Worm (Caenorhabditis elegans): ENCODE data around the gene F01F1.15.

DNA sequence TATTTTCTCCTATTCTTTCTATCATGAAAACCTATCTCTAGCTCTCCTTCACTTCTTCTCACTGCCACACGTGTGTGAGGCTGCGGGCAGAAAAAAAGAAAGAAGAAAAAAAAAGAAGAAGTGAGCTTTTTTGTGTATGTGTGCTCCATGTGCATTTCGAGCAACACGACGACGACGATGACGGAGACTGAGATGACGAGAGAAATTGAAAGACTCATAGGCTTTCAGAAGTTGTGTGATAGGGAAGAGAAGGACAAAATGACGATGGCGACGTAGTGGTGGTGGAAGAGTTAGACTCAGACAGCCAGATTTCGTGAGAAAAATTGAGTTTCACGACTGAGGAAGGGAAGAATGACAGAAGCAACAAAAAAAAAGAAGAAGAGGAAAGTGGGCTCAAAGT, 23.8 kb downstream of the F01F1.15 start:
- TF ChIP-seq unc-39 (tag; optimal IDR thresholded peaks at IDR 0.05), result no peak
- peak in 1 of 2 experiments; percentile 91 for TF ChIP-seq unc-62 (GFP tag; optimal IDR thresholded peaks at IDR 0.05 in 1 of 2)
- no peak for TF ChIP-seq unc-62 (tag; optimal IDR thresholded peaks at IDR 0.05)
- no peak for TF ChIP-seq ceh-82 (tag; optimal IDR thresholded peaks at IDR 0.05)
- TF ChIP-seq daf-8 (GFP tag; IDR thresholded peaks at IDR 0.05), result no peak
- TF ChIP-seq lsy-2 (tag; optimal IDR thresholded peaks at IDR 0.05), result peak; percentile 22 to 70
- no peak for TF ChIP-seq nhr-77 (tag; optimal IDR thresholded peaks at IDR 0.05)
- TF ChIP-seq ceh-32 (tag; optimal IDR thresholded peaks at IDR 0.05; ENCODE audit: poor library complexity), result no peak
- TF ChIP-seq ctbp-1 (GFP tag; IDR thresholded peaks at IDR 0.05), result peak; percentile 74
- TF ChIP-seq attf-4 (tag; optimal IDR thresholded peaks at IDR 0.05), result no peak
- peak; percentile 65 for TF ChIP-seq fkh-10 (GFP tag; optimal IDR thresholded peaks at IDR 0.05)
- TF ChIP-seq F26F4.8 (GFP tag; conservative IDR thresholded peaks at IDR 0.05), result no peak

All from whole organism, L4 larva.